Fruit fly (Drosophila melanogaster): ENCODE results near the gene RIOK2.

dm6 chr3R:25312583-25312982 is 46.9 kb downstream of the RIOK2 start:
- TF ChIP-seq CTCF (optimal IDR thresholded peaks at IDR 0.05) (peak; percentile 69 to 78), CG8478 (optimal IDR thresholded peaks at IDR 0.05) (no peak)

Measured in S2 (cell line).